Worm (Caenorhabditis elegans): ENCODE data around the gene nhr-118.

- TF ChIP-seq ZK546.5 (tag; optimal IDR thresholded peaks at IDR 0.05) (no peak), pqm-1 (tag; optimal IDR thresholded peaks at IDR 0.05) (no peak), egl-27 (tag; optimal IDR thresholded peaks at IDR 0.05) (no peak), ceh-16 (tag; optimal IDR thresholded peaks at IDR 0.05) (no peak), ztf-4 (tag; optimal IDR thresholded peaks at IDR 0.05) (no peak), egl-5 (tag; optimal IDR thresholded peaks at IDR 0.05) (no peak), nhr-77 (tag; optimal IDR thresholded peaks at IDR 0.05) (no peak), skn-1 (tag; optimal IDR thresholded peaks at IDR 0.05) (no peak), jun-1 (tag; optimal IDR thresholded peaks at IDR 0.05) (no peak), elt-3 (tag; optimal IDR thresholded peaks at IDR 0.05) (no peak), ceh-28 (tag; optimal IDR thresholded peaks at IDR 0.05) (no peak), unc-39 (tag; optimal IDR thresholded peaks at IDR 0.05) (no peak)
These were observed 22.0 kb downstream of the nhr-118 start, which contains the start of gene Y47D7A.12 for ce11 chrV:4429576-4429975.

Data from whole organism, L3 larva.